Worm (Caenorhabditis elegans) whole organism, L4 larva: ENCODE results near the gene C18H7.4.

Source experiments
- D1046.2 ChIP-seq: fragments of 200-800 bp; sonication (Bioruptor generic); IDR thresholded peaks from 2 replicates; pipeline ENCODE4 v1.3.6; 2022; ENCODE audit warnings: missing genetic modification characterization, missing compliant biosample characterization
- F10B5.3 ChIP-seq: sonication (generic microtip); optimal IDR thresholded peaks from 2 replicates; lab custom pipeline; 2016; ENCODE audit warnings: mild to moderate bottlenecking, missing genetic modification characterization, missing compliant biosample characterization
- F49E8.2 ChIP-seq: sonication (generic microtip); optimal IDR thresholded peaks from 2 replicates; lab custom pipeline; 2016; ENCODE audit warnings: missing compliant biosample characterization, mild to moderate bottlenecking, missing genetic modification characterization, borderline replicate concordance
- Y5F2A.4 ChIP-seq: fragments of 200-800 bp; sonication (Bioruptor generic); optimal IDR thresholded peaks from 2 replicates; lab custom pipeline; 2018; ENCODE audit warnings: mild to moderate bottlenecking, missing genetic modification characterization, missing compliant biosample characterization
- Y75B8A.6 ChIP-seq: fragments of 200-800 bp; sonication (Bioruptor generic); IDR thresholded peaks from 2 replicates; pipeline ENCODE4 v1.3.6; 2022; ENCODE audit warnings: missing genetic modification reagents, missing genetic modification characterization, missing compliant biosample characterization
- ZK546.5 ChIP-seq, 2 experiments: sonication (generic microtip); optimal IDR thresholded peaks; 2 replicates each; lab custom pipeline; 2017; ENCODE audit warnings: missing biosample characterization in 2 of 2, missing genetic modification characterization in 2 of 2
- aly-2 ChIP-seq: sonication (generic microtip); optimal IDR thresholded peaks from 2 replicates; lab custom pipeline; 2018; ENCODE audit warnings: missing biosample characterization, missing genetic modification characterization
- attf-4 ChIP-seq: sonication (generic microtip); optimal IDR thresholded peaks from 3 replicates; lab custom pipeline; 2017; ENCODE audit warnings: missing biosample characterization, missing genetic modification characterization
- ceh-20 ChIP-seq: fragments of 200-800 bp; sonication (Bioruptor generic); IDR thresholded peaks from 2 replicates; pipeline ENCODE4 v1.3.6; 2022; ENCODE audit warnings: missing genetic modification reagents, missing genetic modification characterization, missing compliant biosample characterization
- ceh-44 ChIP-seq: fragments of 200-800 bp; sonication (Bioruptor generic); IDR thresholded peaks from 2 replicates; pipeline ENCODE4 v1.3.6; 2022; ENCODE audit warnings: missing genetic modification reagents, missing genetic modification characterization, missing compliant biosample characterization
- ceh-82 ChIP-seq: sonication (generic microtip); optimal IDR thresholded peaks from 2 replicates; lab custom pipeline; 2017; ENCODE audit warnings: missing biosample characterization, missing genetic modification characterization
- ces-1 ChIP-seq: fragments of 150-350 bp; sonication (generic microtip); optimal IDR thresholded peaks from 4 replicates; lab custom pipeline; 2014; ENCODE audit warnings: missing biosample characterization, missing genetic modification reagents, missing genetic modification characterization
- cey-2 ChIP-seq: sonication (generic microtip); optimal IDR thresholded peaks from 3 replicates; lab custom pipeline; 2017; ENCODE audit warnings: missing genetic modification characterization, mild to moderate bottlenecking, missing compliant biosample characterization, antibody characterized with exemption, borderline replicate concordance; ENCODE audit not compliant: insufficient read depth
- ctbp-1 ChIP-seq: fragments of 200-800 bp; sonication (Bioruptor generic); IDR thresholded peaks from 2 replicates; pipeline ENCODE4 v1.3.6; 2022; ENCODE audit warnings: missing genetic modification reagents, missing genetic modification characterization, missing compliant biosample characterization
- daf-8 ChIP-seq: fragments of 200-800 bp; sonication (Bioruptor generic); IDR thresholded peaks from 2 replicates; pipeline ENCODE4 v1.3.6; 2022; ENCODE audit warnings: missing genetic modification characterization, missing compliant biosample characterization
- dmd-8 ChIP-seq: fragments of 200-800 bp; sonication (Bioruptor generic); IDR thresholded peaks from 2 replicates; pipeline ENCODE4 v1.3.6; 2022; ENCODE audit warnings: missing genetic modification characterization, missing compliant biosample characterization
- dpl-1 ChIP-seq: fragments of 150-350 bp; optimal IDR thresholded peaks from 2 replicates; lab custom pipeline; 2014; ENCODE audit warnings: missing biosample characterization, missing genetic modification reagents, missing genetic modification characterization
- duxl-1 ChIP-seq: sonication (generic microtip); optimal IDR thresholded peaks from 2 replicates; lab custom pipeline; 2016; ENCODE audit warnings: mild to moderate bottlenecking, missing genetic modification characterization, moderate library complexity, missing compliant biosample characterization; ENCODE audit not compliant: poor library complexity
- gei-8 ChIP-seq: fragments of 200-800 bp; sonication (Bioruptor generic); optimal IDR thresholded peaks from 2 replicates; lab custom pipeline; 2018; ENCODE audit warnings: mild to moderate bottlenecking, missing genetic modification characterization, missing compliant biosample characterization
- hif-1 ChIP-seq, 2 experiments: sonication (generic microtip); optimal IDR thresholded peaks; 2 replicates each; lab custom pipeline; 2016 to 2017; ENCODE audit warnings: missing compliant biosample characterization in 2 of 2, missing genetic modification characterization in 2 of 2, missing genetic modification reagents in 2 of 2, missing genotype in 2 of 2, mild to moderate bottlenecking in 1 of 2
- hlh-11 ChIP-seq: fragments of 200-800 bp; sonication (Bioruptor generic); optimal IDR thresholded peaks from 2 replicates; lab custom pipeline; 2018; ENCODE audit warnings: mild to moderate bottlenecking, missing genetic modification characterization, missing compliant biosample characterization
- hmg-1.1 ChIP-seq: fragments of 200-800 bp; sonication (Bioruptor generic); IDR thresholded peaks from 2 replicates; pipeline ENCODE4 v1.3.6; 2022; ENCODE audit warnings: missing genetic modification reagents, missing genetic modification characterization, missing compliant biosample characterization
- jun-1 ChIP-seq: fragments of 150-350 bp; optimal IDR thresholded peaks from 2 replicates; lab custom pipeline; 2014; ENCODE audit warnings: missing biosample characterization, missing genetic modification reagents, missing genetic modification characterization
- lin-15B ChIP-seq: fragments of 150-350 bp; sonication (generic microtip); optimal IDR thresholded peaks from 3 replicates; lab custom pipeline; 2014; ENCODE audit warnings: missing biosample characterization, missing genetic modification characterization
- lin-38 ChIP-seq: fragments of 200-800 bp; sonication (Bioruptor generic); IDR thresholded peaks from 2 replicates; pipeline ENCODE4 v1.3.6; 2022; ENCODE audit warnings: missing genetic modification reagents, missing genetic modification characterization, missing compliant biosample characterization
- lin-39 ChIP-seq: fragments of 150-350 bp; optimal IDR thresholded peaks from 2 replicates; lab custom pipeline; 2014; ENCODE audit warnings: missing biosample characterization, missing genetic modification reagents, missing genetic modification characterization
- madf-5 ChIP-seq, 2 experiments: fragments of 200-800 bp; sonication (Bioruptor generic); IDR thresholded peaks; 2 replicates each; pipeline ENCODE4 v1.3.6; 2022; ENCODE audit warnings: missing compliant biosample characterization in 2 of 2, missing genetic modification characterization in 2 of 2
- mdl-1 ChIP-seq, 2 experiments: fragments of 150-350 bp in 1 of 2; sonication (generic microtip) in 1 of 2; optimal IDR thresholded peaks; 2 replicates each; lab custom pipeline; 2014 to 2017; ENCODE audit warnings: missing biosample characterization in 2 of 2, missing genetic modification characterization in 2 of 2
- mep-1 ChIP-seq: fragments of 150-350 bp; sonication (generic microtip); optimal IDR thresholded peaks from 3 replicates; lab custom pipeline; 2014; ENCODE audit warnings: missing biosample characterization, missing genetic modification characterization
- mes-2 ChIP-seq: sonication (generic microtip); optimal IDR thresholded peaks from 2 replicates; lab custom pipeline; 2016; ENCODE audit warnings: missing genotype, mild to moderate bottlenecking, missing genetic modification characterization, missing compliant biosample characterization; ENCODE audit not compliant: poor library complexity, severe bottlenecking
- nhr-102 ChIP-seq: sonication (generic microtip); optimal IDR thresholded peaks from 2 replicates; lab custom pipeline; 2016; ENCODE audit warnings: mild to moderate bottlenecking, missing genetic modification characterization, moderate library complexity, missing compliant biosample characterization
- nhr-11 ChIP-seq: fragments of 150-350 bp; optimal IDR thresholded peaks from 2 replicates; lab custom pipeline; 2014; ENCODE audit warnings: missing biosample characterization, missing genetic modification characterization
- pha-4 ChIP-seq, 2 experiments: fragments of 150-350 bp in 1 of 2; fragments of 200-800 bp in 1 of 2; sonication (Bioruptor generic) in 1 of 2; IDR thresholded peaks in 1 of 2; optimal IDR thresholded peaks in 1 of 2; 2 replicates each; pipeline versions ENCODE4 v1.3.6 to Lab custom; 2014 to 2022; ENCODE audit warnings: missing genetic modification characterization in 2 of 2, missing genetic modification reagents in 2 of 2, missing biosample characterization in 1 of 2, missing compliant biosample characterization in 1 of 2
- php-3 ChIP-seq: fragments of 200-800 bp; sonication (Bioruptor generic); IDR thresholded peaks from 2 replicates; pipeline ENCODE4 v1.3.6; 2022; ENCODE audit warnings: missing genetic modification reagents, missing genetic modification characterization, missing compliant biosample characterization
- pqm-1 ChIP-seq: sonication (generic microtip); optimal IDR thresholded peaks from 2 replicates; lab custom pipeline; 2017; ENCODE audit warnings: missing biosample characterization, missing genetic modification characterization
- saeg-2 ChIP-seq: fragments of 200-800 bp; sonication (Bioruptor generic); IDR thresholded peaks from 2 replicates; pipeline ENCODE4 v1.3.6; 2022; ENCODE audit warnings: missing genetic modification reagents, missing genetic modification characterization, missing compliant biosample characterization
- spr-1 ChIP-seq: sonication (generic microtip); optimal IDR thresholded peaks from 2 replicates; lab custom pipeline; 2016; ENCODE audit warnings: mild to moderate bottlenecking, missing genetic modification characterization, missing compliant biosample characterization
- unc-130 ChIP-seq: sonication (generic microtip); optimal IDR thresholded peaks from 2 replicates; lab custom pipeline; 2016; ENCODE audit warnings: missing genetic modification reagents, missing genetic modification characterization, missing compliant biosample characterization
- unc-39 ChIP-seq: sonication (generic microtip); optimal IDR thresholded peaks from 2 replicates; lab custom pipeline; 2017; ENCODE audit warnings: missing biosample characterization, missing genetic modification characterization
- unc-62 ChIP-seq, 3 experiments: fragments of 150-350 bp in 1 of 3; sonication (generic microtip); optimal IDR thresholded peaks in 2 of 3; peaks in 1 of 3; 1 replicate in 1 of 3; 2 replicates in 2 of 3; lab custom pipeline; 2014 to 2017; ENCODE audit warnings: missing biosample characterization in 3 of 3, missing genetic modification characterization in 3 of 3, missing genetic modification reagents in 3 of 3, missing genotype in 1 of 3
- zip-2 ChIP-seq: fragments of 150-350 bp; optimal IDR thresholded peaks from 2 replicates; lab custom pipeline; 2014; ENCODE audit warnings: missing biosample characterization, missing genetic modification characterization
- ztf-7 ChIP-seq: fragments of 150-350 bp; optimal IDR thresholded peaks from 2 replicates; lab custom pipeline; 2014; ENCODE audit warnings: missing biosample characterization, missing genetic modification characterization

C18H7.4 gene

DNA sequence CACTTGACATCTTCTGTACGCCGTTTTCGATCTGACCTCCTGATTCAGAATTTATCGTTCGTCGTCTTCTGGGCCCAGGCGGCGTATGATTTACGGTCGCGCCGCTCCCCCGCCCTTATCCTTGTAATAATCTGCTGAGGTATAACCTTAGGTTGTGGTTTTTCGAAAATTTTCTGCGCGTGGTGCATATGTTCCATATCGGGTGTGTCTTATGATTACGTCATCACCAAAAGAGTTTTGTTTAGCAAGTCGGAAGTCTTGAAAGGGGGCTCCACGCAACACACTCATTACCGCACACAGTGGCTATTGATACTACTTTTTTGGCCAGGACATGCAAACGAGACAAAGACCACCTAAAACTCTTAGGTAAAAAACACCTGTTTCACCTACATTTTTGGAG lies 32.3 kb upstream of the C18H7.4 start:
- TF ChIP-seq unc-62 (GFP tag; optimal IDR thresholded peaks at IDR 0.05 in 1 of 2; lab: Kevin White, UChicago) (peak in 1 of 2 experiments; percentile 83), unc-62 (tag; optimal IDR thresholded peaks at IDR 0.05; lab: Kevin White, UChicago) (no peak), lin-15B (tag; lab: Kevin White, UChicago) (no peak)

DNA sequence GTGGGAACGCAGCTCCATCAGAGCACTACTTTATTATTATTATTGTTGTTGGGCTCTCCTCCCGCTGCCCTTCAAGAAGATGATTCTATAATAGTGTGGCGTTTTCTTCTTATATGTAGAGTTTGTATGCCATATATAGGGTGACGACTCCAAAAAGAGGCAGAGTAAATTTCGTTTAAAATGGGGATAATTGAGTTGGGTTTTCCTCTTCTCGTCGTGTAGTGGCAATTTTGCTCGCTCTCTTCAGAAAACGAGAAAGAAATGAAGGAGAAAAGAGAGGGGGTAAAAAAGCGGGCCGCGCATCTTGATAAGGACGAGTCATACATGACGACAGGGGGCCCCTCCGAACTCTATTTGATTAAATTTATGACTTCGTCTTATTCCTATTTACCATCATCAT lies 29.7 kb upstream of the C18H7.4 start:
- TF ChIP-seq ces-1 (GFP tag; lab: Kevin White, UChicago) = peak; percentile 72
- no peak for TF ChIP-seq daf-8 (GFP tag; lab: Robert Waterston, UW)
- no peak for TF ChIP-seq lin-38 (GFP tag; lab: Robert Waterston, UW)
- no peak for TF ChIP-seq ceh-44 (GFP tag; lab: Robert Waterston, UW)
- no peak for TF ChIP-seq ztf-7 (tag; lab: Kevin White, UChicago)
- no peak for TF ChIP-seq nhr-11 (tag; lab: Kevin White, UChicago)
- no peak for TF ChIP-seq hif-1 (tag; optimal IDR thresholded peaks at IDR 0.05; lab: Kevin White, UChicago)
- TF ChIP-seq php-3 (GFP tag; lab: Robert Waterston, UW) = no peak
- no peak for TF ChIP-seq attf-4 (tag; lab: Kevin White, UChicago)
- TF ChIP-seq F10B5.3 = no peak
- TF ChIP-seq ZK546.5 (tag; optimal IDR thresholded peaks at IDR 0.05; lab: Kevin White, UChicago) = no peak
- TF ChIP-seq ctbp-1 = 0 out of 2 replicates have a peak, but pooled peaks have one; percentile 23
- no peak for TF ChIP-seq dpl-1 (GFP tag; lab: Kevin White, UChicago)
- TF ChIP-seq ceh-82 (tag; lab: Kevin White, UChicago) = no peak
- no peak for TF ChIP-seq saeg-2 (GFP tag; lab: Robert Waterston, UW)
- TF ChIP-seq zip-2 (tag; lab: Kevin White, UChicago) = no peak
- TF ChIP-seq, all 104 proteins: peak for 2

DNA sequence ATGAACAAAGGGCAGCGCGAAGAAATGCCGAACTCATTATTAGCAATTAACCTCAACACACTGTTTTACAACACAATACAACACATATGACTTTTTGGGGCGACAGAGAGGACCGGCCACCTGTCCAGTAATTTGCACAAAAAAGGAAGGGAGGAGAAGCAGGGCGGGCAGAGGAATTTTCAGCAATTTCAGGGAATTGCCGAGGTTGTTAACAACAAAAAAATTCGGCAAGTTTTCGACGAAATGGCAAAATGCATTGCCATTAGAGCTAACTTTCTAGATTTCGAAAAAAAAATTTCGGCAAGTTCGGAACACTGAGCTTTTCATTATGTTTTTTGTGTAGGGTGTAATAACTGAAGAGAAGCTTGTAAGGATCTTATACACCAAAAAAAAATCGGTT lies 29.1 kb upstream of the C18H7.4 start:
- TF ChIP-seq spr-1 (tag; lab: Kevin White, UChicago) = no peak
- peak in 1 of 2 experiments; percentile 96 for TF ChIP-seq unc-62 (GFP tag; optimal IDR thresholded peaks at IDR 0.05 in 1 of 2; lab: Kevin White, UChicago)
- TF ChIP-seq unc-62 (tag; optimal IDR thresholded peaks at IDR 0.05; lab: Kevin White, UChicago) = no peak
- TF ChIP-seq duxl-1 (tag; lab: Kevin White, UChicago) = no peak

DNA sequence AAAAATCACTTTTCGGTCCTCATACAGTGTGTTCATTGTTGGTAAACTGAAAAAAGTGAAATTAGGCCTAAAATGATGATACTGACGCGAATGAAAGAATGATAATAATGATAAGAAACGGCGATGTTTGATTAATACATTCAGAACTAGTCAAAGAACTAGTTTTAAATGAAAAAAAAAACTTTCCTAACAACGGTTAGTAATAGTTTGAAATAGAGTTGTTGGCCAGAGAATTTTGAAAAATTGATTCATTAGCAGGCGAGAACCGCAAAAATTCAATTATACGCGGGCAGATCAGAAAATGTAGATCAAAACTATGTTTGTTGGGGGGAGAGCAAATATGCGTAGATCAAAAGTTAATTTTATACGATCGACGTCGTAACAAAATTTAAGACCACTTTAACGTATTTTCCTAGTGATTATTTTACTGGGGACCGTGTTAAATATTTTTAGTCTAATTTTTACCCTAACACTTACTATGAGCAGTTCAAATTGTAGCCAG lies 22.3 kb upstream of the C18H7.4 start, which contains the start of gene F56A11.5:
Gene F56A11.5 (minus strand): TSS at position 51 of the 502 bp plus-strand sequence.
- no peak for TF ChIP-seq mep-1 (tag; lab: Kevin White, UChicago)
- TF ChIP-seq unc-130 = no peak
- TF ChIP-seq gei-8 (GFP tag; lab: Kevin White, UChicago) = no peak
- peak; percentile 21 for TF ChIP-seq pqm-1 (tag; lab: Kevin White, UChicago)
- TF ChIP-seq lin-38 (GFP tag; lab: Robert Waterston, UW) = no peak
- TF ChIP-seq cey-2 (tag; lab: Kevin White, UChicago) = no peak
- no peak for TF ChIP-seq F49E8.2 (tag; lab: Kevin White, UChicago)
- no peak for TF ChIP-seq nhr-102 (tag; lab: Kevin White, UChicago)
- TF ChIP-seq, all 104 proteins: peak for 1

DNA sequence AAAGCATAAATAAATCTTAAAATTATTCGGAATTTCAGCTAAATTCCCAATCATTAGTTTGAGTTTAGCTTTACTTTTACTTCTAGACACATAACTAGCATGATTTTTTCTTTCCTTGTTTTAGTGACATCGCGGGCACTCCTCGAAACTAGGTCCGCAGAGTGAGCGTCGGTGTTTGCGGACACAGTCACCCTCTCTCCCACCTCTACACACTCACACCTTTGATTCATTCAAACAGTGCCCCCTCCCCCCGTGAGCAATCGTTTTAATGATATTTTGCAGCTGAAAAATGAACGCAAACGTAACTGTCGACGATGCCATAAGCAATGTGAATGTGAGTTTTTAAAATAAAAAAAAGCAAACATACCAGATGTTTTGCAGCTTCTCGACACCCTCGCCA lies 20.6 kb upstream of the C18H7.4 start, which contains the start of gene gex-2:
Gene gex-2 (plus strand): TSS at position 283 of the 400 bp plus-strand sequence.
- TF ChIP-seq mes-2 (tag; lab: Kevin White, UChicago) = peak; percentile 60
- no peak for TF ChIP-seq Y5F2A.4 (GFP tag; lab: Kevin White, UChicago)
- no peak for TF ChIP-seq lin-39
- TF ChIP-seq madf-5 (GFP tag; IDR thresholded peaks at IDR 0.05; lab: Robert Waterston, UW) = no peak
- no peak for TF ChIP-seq dpl-1 (GFP tag; lab: Kevin White, UChicago)
- no peak for TF ChIP-seq jun-1 (tag; lab: Kevin White, UChicago)
- TF ChIP-seq aly-2 (tag; lab: Kevin White, UChicago) = no peak
- TF ChIP-seq D1046.2 (GFP tag; lab: Robert Waterston, UW) = no peak
- TF ChIP-seq mdl-1 (tag; optimal IDR thresholded peaks at IDR 0.05; lab: Kevin White, UChicago) = no peak
- no peak for TF ChIP-seq unc-39
- no peak for TF ChIP-seq pha-4 (GFP tag; IDR thresholded peaks at IDR 0.05; lab: Robert Waterston, UW)
- no peak for TF ChIP-seq pha-4 (tag; optimal IDR thresholded peaks at IDR 0.05; lab: Kevin White, UChicago)
- no peak for TF ChIP-seq ZK546.5 (tag; optimal IDR thresholded peaks at IDR 0.05; lab: Kevin White, UChicago)
- TF ChIP-seq hlh-11 (tag; lab: Kevin White, UChicago) = peak; percentile 10
- 0 out of 2 replicates have a peak, but pooled peaks have one; percentile 15 for TF ChIP-seq hmg-1.1 (GFP tag; lab: Robert Waterston, UW)
- TF ChIP-seq dmd-8 (GFP tag; lab: Robert Waterston, UW) = no peak
- TF ChIP-seq Y75B8A.6 (GFP tag; lab: Robert Waterston, UW) = no peak
- TF ChIP-seq ceh-20 (GFP tag; lab: Robert Waterston, UW) = no peak
